Fruit fly (Drosophila melanogaster): Measurements from ENCODE around the gene CG11710.

The CG11710 gene

dm6 chrX:20433345-20434332 is 4.2 kb upstream of the CG11710 start, which contains the start of gene CG1695:
TSS of gene CG1695 (plus strand) at chrX:20433950.
- TF ChIP-seq CG9139 (GFP tag; optimal IDR thresholded peaks at IDR 0.05) (no peak), CG11762 (GFP tag; optimal IDR thresholded peaks at IDR 0.05; ENCODE audit: insufficient read depth) (no peak), CG34406 (GFP tag; optimal IDR thresholded peaks at IDR 0.05) (no peak), Blimp-1 (GFP tag; optimal IDR thresholded peaks at IDR 0.05) (no peak), fd85E (GFP tag; optimal IDR thresholded peaks at IDR 0.05) (no peak), Sox102F (GFP tag; optimal IDR thresholded peaks at IDR 0.05) (no peak), lz (GFP tag; optimal IDR thresholded peaks at IDR 0.05) (peak; percentile 5), Eip93F (GFP tag; optimal IDR thresholded peaks at IDR 0.05) (no peak), CG6854 (GFP tag; optimal IDR thresholded peaks at IDR 0.05) (no peak), CG6808 (GFP tag; optimal IDR thresholded peaks at IDR 0.05) (no peak), Met (GFP tag; optimal IDR thresholded peaks at IDR 0.05) (peak; percentile 23), Gug (GFP tag; IDR thresholded peaks at IDR 0.05) (no peak), Ets96B (tag; optimal IDR thresholded peaks at IDR 0.05) (no peak), Ets21C (GFP tag; optimal IDR thresholded peaks at IDR 0.05) (no peak), CG10669 (GFP tag; optimal IDR thresholded peaks at IDR 0.05) (no peak), CG10631 (GFP tag; optimal IDR thresholded peaks at IDR 0.05) (no peak), Eip78C (GFP tag) (peak; percentile 69), CG31627 (GFP tag; optimal IDR thresholded peaks at IDR 0.05) (peak; percentile 21), Smox (GFP tag; optimal IDR thresholded peaks at IDR 0.05) (no peak), CG1621 (tag; optimal IDR thresholded peaks at IDR 0.05) (no peak), Hr39 (GFP tag; optimal IDR thresholded peaks at IDR 0.05) (peak; percentile 20), CG3032 (tag; optimal IDR thresholded peaks at IDR 0.05) (no peak), topi (GFP tag; optimal IDR thresholded peaks at IDR 0.05) (peak; percentile 16), pdm3 (GFP tag; optimal IDR thresholded peaks at IDR 0.05) (peak; percentile 21), Sox15 (GFP tag; optimal IDR thresholded peaks at IDR 0.05) (no peak), Hr4 (GFP tag; optimal IDR thresholded peaks at IDR 0.05) (peak; percentile 8), fkh (GFP tag; optimal IDR thresholded peaks at IDR 0.05) (no peak), vri (GFP tag; optimal IDR thresholded peaks at IDR 0.05) (no peak), dsx (GFP tag; optimal IDR thresholded peaks at IDR 0.05; ENCODE audit: poor library complexity, severe bottlenecking) (no peak), Sox14 (GFP tag; optimal IDR thresholded peaks at IDR 0.05) (no peak), CG15336 (GFP tag; IDR thresholded peaks at IDR 0.05) (0 out of 2 replicates have a peak, but pooled peaks have one; percentile 7), Eip75B (GFP tag; optimal IDR thresholded peaks at IDR 0.05) (no peak), spab (GFP tag; optimal IDR thresholded peaks at IDR 0.05) (no peak), ss (GFP tag; optimal IDR thresholded peaks at IDR 0.05) (no peak), CG8319 (GFP tag; optimal IDR thresholded peaks at IDR 0.05) (no peak), Hr38 (GFP tag; optimal IDR thresholded peaks at IDR 0.05) (no peak), CG8119 (GFP tag; IDR thresholded peaks at IDR 0.05) (no peak), CG7368 (GFP tag; optimal IDR thresholded peaks at IDR 0.05) (no peak), CG16779 (tag; optimal IDR thresholded peaks at IDR 0.05) (no peak), CG3919 (GFP tag; optimal IDR thresholded peaks at IDR 0.05) (no peak), cyc (GFP tag; optimal IDR thresholded peaks at IDR 0.05) (peak; percentile 37), CG6163 (GFP tag; IDR thresholded peaks at IDR 0.05) (no peak), esn (GFP tag; optimal IDR thresholded peaks at IDR 0.05) (peak; percentile 18), CG11294 (GFP tag; IDR thresholded peaks at IDR 0.05) (no peak), dac (GFP tag; optimal IDR thresholded peaks at IDR 0.05) (no peak), CG6792 (GFP tag; optimal IDR thresholded peaks at IDR 0.05) (peak; percentile 32), achi (GFP tag; optimal IDR thresholded peaks at IDR 0.05) (peak; percentile 4), net (GFP tag; optimal IDR thresholded peaks at IDR 0.05) (no peak), CG32006 (GFP tag; optimal IDR thresholded peaks at IDR 0.05) (peak; percentile 43), Lpt (GFP tag; optimal IDR thresholded peaks at IDR 0.05) (no peak)
